Worm (Caenorhabditis elegans) whole organism, midembryonic: ENCODE measurements around the gene B0250.18.

Source experiments
- T22C8.4 ChIP-seq: fragments of 200-800 bp; sonication (Bioruptor generic); IDR thresholded peaks from 2 replicates; pipeline ENCODE4 v1.3.6; 2022; ENCODE audit warnings: missing genetic modification characterization, missing compliant biosample characterization
- med-1 ChIP-seq: sonication (generic microtip); optimal IDR thresholded peaks from 2 replicates; lab custom pipeline; 2017; ENCODE audit warnings: missing genetic modification characterization, mild to moderate bottlenecking, missing compliant biosample characterization, antibody characterized with exemption, missing genetic modification reagents; ENCODE audit not compliant: insufficient read depth

DNA sequence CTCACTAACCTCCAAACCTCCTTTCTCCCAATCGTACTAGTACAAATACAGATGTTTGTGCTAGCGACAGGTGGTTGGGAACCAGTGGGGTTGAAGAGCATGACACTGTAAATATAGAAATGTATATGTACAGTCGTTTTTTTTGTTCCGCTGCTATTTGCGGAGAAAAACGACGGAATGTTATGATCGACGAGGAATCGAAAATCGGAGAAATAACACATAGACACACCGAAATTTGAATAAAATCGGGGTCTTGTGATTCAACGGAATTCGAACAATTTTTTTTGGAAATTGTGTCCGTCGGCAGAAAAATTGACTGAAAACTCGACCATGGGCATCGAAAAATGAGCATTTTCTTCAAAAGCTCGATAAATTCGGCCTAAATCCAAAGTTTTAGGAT, 49.0 kb downstream of the B0250.18 start, which contains the start of gene F53H2.3:
- TF ChIP-seq med-1 (GFP tag; lab: Kevin White, UChicago), result no peak
- TF ChIP-seq T22C8.4, result no peak
